Comparison of ENCODE assay signal across 6 worm cellular contexts in the genomic region with DNA sequence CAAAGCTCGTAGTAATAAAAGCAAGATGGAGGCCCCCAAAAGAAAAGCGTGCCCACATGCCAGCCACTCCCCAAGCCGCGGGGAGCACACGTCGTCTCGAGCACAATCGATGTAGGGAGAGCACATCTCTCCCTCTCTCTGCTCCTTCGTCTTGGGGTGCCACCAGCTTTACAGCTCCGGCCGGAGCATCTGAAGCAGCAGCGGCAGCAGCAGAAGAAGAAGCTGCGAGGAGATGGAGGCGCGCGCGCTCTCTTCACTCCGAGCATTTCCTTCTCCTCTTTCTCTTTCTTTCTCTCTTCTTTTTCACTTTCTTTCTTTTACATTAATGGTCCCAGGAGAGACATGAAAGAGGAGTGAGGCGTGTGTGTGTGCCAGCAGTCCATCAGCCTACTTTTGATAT.
A peak's percentile ranks its signal among the peaks of the same experiment; 100 is the strongest.
TF ChIP-seq lines count a peak whose summit lies in the region.

No protein-coding gene starts in this region.

TF ChIP-seq in whole organism, L1 larva, 84 proteins besides CTCF, POLR2A, EP300 and RAD21 (continued from another document and continues in another):
- TF ChIP-seq hlh-17 (GFP tag; optimal IDR thresholded peaks at IDR 0.05; lab: Kevin White, UChicago; ENCODE audit: borderline replicate concordance) (no peak), nhr-237 (tag; optimal IDR thresholded peaks at IDR 0.05; lab: Kevin White, UChicago) (no peak), Y116A8C.19 (tag; optimal IDR thresholded peaks at IDR 0.05; lab: Kevin White, UChicago; ENCODE audit: borderline replicate concordance) (no peak), nhr-19 (GFP tag; conservative IDR thresholded peaks at IDR 0.05; lab: Robert Waterston, UW) (peak; percentile 44), nhr-20 (tag; optimal IDR thresholded peaks at IDR 0.05; lab: Kevin White, UChicago) (no peak), ceh-8 (GFP tag; optimal IDR thresholded peaks at IDR 0.05; lab: Kevin White, UChicago) (peak; percentile 66), ama-1 (optimal IDR thresholded peaks at IDR 0.05; lab: Kevin White, UChicago) (no peak), xbp-1 (tag; optimal IDR thresholded peaks at IDR 0.05; lab: Kevin White, UChicago) (peak; percentile 21), sup-37 (GFP tag; optimal IDR thresholded peaks at IDR 0.05; lab: Kevin White, UChicago) (no peak), hpl-2 (GFP tag; optimal IDR thresholded peaks at IDR 0.05; lab: Kevin White, UChicago) (no peak), mef-2 (tag; optimal IDR thresholded peaks at IDR 0.05; lab: Kevin White, UChicago) (peak; percentile 24), ces-1 (GFP tag; optimal IDR thresholded peaks at IDR 0.05; lab: Kevin White, UChicago) (no peak), dsc-1 (tag; optimal IDR thresholded peaks at IDR 0.05; lab: Kevin White, UChicago) (peak; percentile 73), lir-3 (tag; optimal IDR thresholded peaks at IDR 0.05; lab: Kevin White, UChicago; ENCODE audit: poor library complexity) (no peak), ztf-11 (tag; optimal IDR thresholded peaks at IDR 0.05; lab: Kevin White, UChicago) (peak in 1 of 2 experiments; percentile 17), efl-3 (GFP tag; optimal IDR thresholded peaks at IDR 0.05; lab: Kevin White, UChicago) (no peak), nhr-84 (tag; optimal IDR thresholded peaks at IDR 0.05; lab: Kevin White, UChicago) (no peak), egl-13 (tag; optimal IDR thresholded peaks at IDR 0.05; lab: Kevin White, UChicago) (peak; percentile 36), zip-4 (GFP tag; optimal IDR thresholded peaks at IDR 0.05; lab: Kevin White, UChicago) (no peak), nhr-85 (tag; lab: Kevin White, UChicago) (no peak), sox-4 (tag; optimal IDR thresholded peaks at IDR 0.05; lab: Kevin White, UChicago) (no peak)

TF ChIP-seq in whole organism, L2 larva, 48 proteins besides CTCF, POLR2A, EP300 and RAD21 (continued from another document):
- TF ChIP-seq lsy-2 (tag; optimal IDR thresholded peaks at IDR 0.05; lab: Kevin White, UChicago) (peak; percentile 9 to 56), C34F6.9 (tag; optimal IDR thresholded peaks at IDR 0.05; lab: Kevin White, UChicago) (peak; percentile 67), nhr-11 (tag; optimal IDR thresholded peaks at IDR 0.05; lab: Kevin White, UChicago) (no peak), ztf-1 (GFP tag; conservative IDR thresholded peaks at IDR 0.05; lab: Robert Waterston, UW) (no peak), sem-4 (tag; optimal IDR thresholded peaks at IDR 0.05; lab: Kevin White, UChicago) (peak; percentile 6), dmd-4 (tag; optimal IDR thresholded peaks at IDR 0.05; lab: Kevin White, UChicago) (no peak), egl-27 (tag; optimal IDR thresholded peaks at IDR 0.05; lab: Kevin White, UChicago) (no peak), nhr-12 (tag; optimal IDR thresholded peaks at IDR 0.05; lab: Kevin White, UChicago) (no peak), lin-39 (tag; optimal IDR thresholded peaks at IDR 0.05; lab: Kevin White, UChicago) (no peak), snpc-4 (tag; optimal IDR thresholded peaks at IDR 0.05; lab: Kevin White, UChicago) (peak; percentile 31), sma-9 (GFP tag; optimal IDR thresholded peaks at IDR 0.05; lab: Kevin White, UChicago) (peak; percentile 38), sma-9 (tag; optimal IDR thresholded peaks at IDR 0.05; lab: Kevin White, UChicago) (no peak), lin-11 (tag; optimal IDR thresholded peaks at IDR 0.05; lab: Kevin White, UChicago) (peak; percentile 11), blmp-1 (tag; optimal IDR thresholded peaks at IDR 0.05; lab: Kevin White, UChicago; ENCODE audit: insufficient read depth) (no peak), peb-1 (tag; optimal IDR thresholded peaks at IDR 0.05; lab: Kevin White, UChicago) (no peak), nhr-21 (tag; optimal IDR thresholded peaks at IDR 0.05; lab: Kevin White, UChicago) (no peak), mdl-1 (tag; optimal IDR thresholded peaks at IDR 0.05; lab: Kevin White, UChicago) (peak in 1 of 2 experiments; percentile 62), alr-1 (tag; optimal IDR thresholded peaks at IDR 0.05; lab: Kevin White, UChicago) (no peak), ceh-82 (tag; optimal IDR thresholded peaks at IDR 0.05; lab: Kevin White, UChicago) (no peak), F13H6.1 (tag; optimal IDR thresholded peaks at IDR 0.05; lab: Kevin White, UChicago) (peak; percentile 78), unc-39 (tag; optimal IDR thresholded peaks at IDR 0.05; lab: Kevin White, UChicago) (no peak), nhr-23 (tag; optimal IDR thresholded peaks at IDR 0.05; lab: Kevin White, UChicago) (no peak)

TF ChIP-seq in whole organism, L3 larva, 47 proteins besides CTCF, POLR2A, EP300 and RAD21 (continued from another document):
- TF ChIP-seq lsy-12 (tag; optimal IDR thresholded peaks at IDR 0.05; lab: Kevin White, UChicago), result peak; percentile 6
- TF ChIP-seq ztf-4 (tag; optimal IDR thresholded peaks at IDR 0.05; lab: Kevin White, UChicago), result no peak
- no peak for TF ChIP-seq ceh-28 (tag; optimal IDR thresholded peaks at IDR 0.05; lab: Kevin White, UChicago)
- TF ChIP-seq skn-1 (tag; optimal IDR thresholded peaks at IDR 0.05; lab: Kevin White, UChicago), result no peak
- TF ChIP-seq unc-62 (GFP tag; optimal IDR thresholded peaks at IDR 0.05; lab: Kevin White, UChicago), result no peak
- TF ChIP-seq daf-12 (tag; optimal IDR thresholded peaks at IDR 0.05; lab: Kevin White, UChicago), result no peak
- peak; percentile 93 for TF ChIP-seq lin-39 (tag; optimal IDR thresholded peaks at IDR 0.05; lab: Kevin White, UChicago)
- TF ChIP-seq ceh-9 (tag; optimal IDR thresholded peaks at IDR 0.05; lab: Kevin White, UChicago), result no peak
- peak; percentile 67 for TF ChIP-seq tbx-2 (tag; optimal IDR thresholded peaks at IDR 0.05; lab: Kevin White, UChicago)
- no peak for TF ChIP-seq pha-4 (tag; optimal IDR thresholded peaks at IDR 0.05; lab: Kevin White, UChicago)
- peak; percentile 39 for TF ChIP-seq mdl-1 (tag; optimal IDR thresholded peaks at IDR 0.05; lab: Kevin White, UChicago)
- no peak for TF ChIP-seq egl-27 (tag; optimal IDR thresholded peaks at IDR 0.05; lab: Kevin White, UChicago)
- TF ChIP-seq elt-3 (tag; optimal IDR thresholded peaks at IDR 0.05; lab: Kevin White, UChicago), result no peak
- TF ChIP-seq ama-1 (optimal IDR thresholded peaks at IDR 0.05; lab: Kevin White, UChicago), result no peak
- no peak for TF ChIP-seq ceh-82 (tag; optimal IDR thresholded peaks at IDR 0.05; lab: Kevin White, UChicago)
- no peak for TF ChIP-seq jun-1 (tag; optimal IDR thresholded peaks at IDR 0.05; lab: Kevin White, UChicago)
- TF ChIP-seq nhr-237 (tag; optimal IDR thresholded peaks at IDR 0.05; lab: Kevin White, UChicago), result no peak
- no peak for TF ChIP-seq nhr-25 (tag; optimal IDR thresholded peaks at IDR 0.05; lab: Kevin White, UChicago)

TF ChIP-seq in whole organism, L4 larva, 104 proteins besides CTCF, POLR2A, EP300 and RAD21 (continued from another document and continues in another):
- TF ChIP-seq lir-3 (tag; optimal IDR thresholded peaks at IDR 0.05; lab: Kevin White, UChicago), result no peak
- TF ChIP-seq Y75B8A.6 (GFP tag; IDR thresholded peaks at IDR 0.05; lab: Robert Waterston, UW), result no peak
- peak; percentile 85 for TF ChIP-seq hmg-1.1 (GFP tag; IDR thresholded peaks at IDR 0.05; lab: Robert Waterston, UW)
- peak in 1 of 2 experiments; percentile 38 for TF ChIP-seq hif-1 (tag; optimal IDR thresholded peaks at IDR 0.05; lab: Kevin White, UChicago)
- peak; percentile 23 for TF ChIP-seq nhr-11 (tag; optimal IDR thresholded peaks at IDR 0.05; lab: Kevin White, UChicago)
- TF ChIP-seq mep-1 (tag; optimal IDR thresholded peaks at IDR 0.05; lab: Kevin White, UChicago), result peak; percentile 73
- no peak for TF ChIP-seq mdt-29 (GFP tag; IDR thresholded peaks at IDR 0.05; lab: Robert Waterston, UW)
- TF ChIP-seq rbr-2 (tag; optimal IDR thresholded peaks at IDR 0.05; lab: Kevin White, UChicago), result peak; percentile 83
- TF ChIP-seq nhr-6 (tag; optimal IDR thresholded peaks at IDR 0.05; lab: Kevin White, UChicago), result no peak
- no peak for TF ChIP-seq nhr-102 (tag; optimal IDR thresholded peaks at IDR 0.05; lab: Kevin White, UChicago)
- TF ChIP-seq pqm-1 (tag; optimal IDR thresholded peaks at IDR 0.05; lab: Kevin White, UChicago), result no peak
- peak; percentile 29 to 40 for TF ChIP-seq lsy-2 (tag; optimal IDR thresholded peaks at IDR 0.05; lab: Kevin White, UChicago)
- TF ChIP-seq zfp-3 (GFP tag; conservative IDR thresholded peaks at IDR 0.05; lab: Robert Waterston, UW), result no peak
- TF ChIP-seq F37D6.2 (tag; optimal IDR thresholded peaks at IDR 0.05; lab: Kevin White, UChicago), result peak; percentile 72
- TF ChIP-seq nhr-48 (tag; optimal IDR thresholded peaks at IDR 0.05; lab: Kevin White, UChicago), result peak; percentile 9
- no peak for TF ChIP-seq daf-12 (tag; optimal IDR thresholded peaks at IDR 0.05; lab: Kevin White, UChicago)
- TF ChIP-seq lin-38 (GFP tag; IDR thresholded peaks at IDR 0.05; lab: Robert Waterston, UW), result 0 out of 2 replicates have a peak, but pooled peaks have one; percentile 9
- no peak for TF ChIP-seq nhr-25 (tag; optimal IDR thresholded peaks at IDR 0.05; lab: Kevin White, UChicago; ENCODE audit: borderline replicate concordance, insufficient read depth)
- peak; percentile 79 for TF ChIP-seq ctbp-1 (GFP tag; IDR thresholded peaks at IDR 0.05; lab: Robert Waterston, UW)
- 0 out of 2 replicates have a peak, but pooled peaks have one; percentile 36 for TF ChIP-seq dmd-9 (GFP tag; IDR thresholded peaks at IDR 0.05; lab: Robert Waterston, UW)
- no peak for TF ChIP-seq zip-2 (tag; optimal IDR thresholded peaks at IDR 0.05; lab: Kevin White, UChicago)
- TF ChIP-seq hlh-30 (tag; optimal IDR thresholded peaks at IDR 0.05; lab: Kevin White, UChicago; ENCODE audit: insufficient read depth), result peak; percentile 69
- no peak for TF ChIP-seq Y105C5A.15 (GFP tag; IDR thresholded peaks at IDR 0.05; lab: Robert Waterston, UW)
- TF ChIP-seq set-16 (GFP tag; IDR thresholded peaks at IDR 0.05; lab: Robert Waterston, UW), result peak; percentile 99

TF ChIP-seq in whole organism, late embryonic, 69 proteins besides CTCF, POLR2A, EP300 and RAD21 (continued from another document):
- TF ChIP-seq hlh-8 (tag; optimal IDR thresholded peaks at IDR 0.05; lab: Kevin White, UChicago), result peak; percentile 71
- peak; percentile 58 for TF ChIP-seq unc-55 (GFP tag; optimal IDR thresholded peaks at IDR 0.05; lab: Kevin White, UChicago)
- peak; percentile 93 for TF ChIP-seq lim-6 (tag; optimal IDR thresholded peaks at IDR 0.05; lab: Kevin White, UChicago)
- TF ChIP-seq hlh-6 (tag; optimal IDR thresholded peaks at IDR 0.05; lab: Kevin White, UChicago), result no peak
- TF ChIP-seq elt-4 (tag; optimal IDR thresholded peaks at IDR 0.05; lab: Kevin White, UChicago), result no peak
- TF ChIP-seq syd-9 (tag; optimal IDR thresholded peaks at IDR 0.05; lab: Kevin White, UChicago), result peak; percentile 55
- no peak for TF ChIP-seq ttx-3 (tag; optimal IDR thresholded peaks at IDR 0.05; lab: Kevin White, UChicago)
- TF ChIP-seq ama-1 (optimal IDR thresholded peaks at IDR 0.05; lab: Kevin White, UChicago), result no peak
- peak; percentile 61 for TF ChIP-seq tbx-2 (tag; optimal IDR thresholded peaks at IDR 0.05; lab: Kevin White, UChicago)
- TF ChIP-seq ceh-31 (tag; optimal IDR thresholded peaks at IDR 0.05; lab: Kevin White, UChicago), result peak; percentile 77
- peak; percentile 48 for TF ChIP-seq ceh-14 (tag; optimal IDR thresholded peaks at IDR 0.05; lab: Kevin White, UChicago)
- peak; percentile 6 for TF ChIP-seq ceh-19 (GFP tag; optimal IDR thresholded peaks at IDR 0.05; lab: Kevin White, UChicago)
- peak; percentile 84 for TF ChIP-seq unc-42 (tag; optimal IDR thresholded peaks at IDR 0.05; lab: Kevin White, UChicago)
- peak; percentile 74 for TF ChIP-seq rnt-1 (tag; optimal IDR thresholded peaks at IDR 0.05; lab: Kevin White, UChicago)
- TF ChIP-seq pag-3 (tag; optimal IDR thresholded peaks at IDR 0.05; lab: Kevin White, UChicago; ENCODE audit: borderline replicate concordance), result no peak
- no peak for TF ChIP-seq mec-3 (tag; optimal IDR thresholded peaks at IDR 0.05; lab: Kevin White, UChicago; ENCODE audit: borderline replicate concordance)
- TF ChIP-seq sdc-2 (tag; optimal IDR thresholded peaks at IDR 0.05; lab: Kevin White, UChicago), result peak; percentile 60
- TF ChIP-seq nfya-1 (tag; optimal IDR thresholded peaks at IDR 0.05; lab: Kevin White, UChicago), result peak; percentile 79
- TF ChIP-seq ceh-48 (tag; optimal IDR thresholded peaks at IDR 0.05; lab: Kevin White, UChicago), result peak; percentile 30

TF ChIP-seq in whole organism, young adult, 124 proteins besides CTCF, POLR2A, EP300 and RAD21 (continued from another document):
- TF ChIP-seq let-526 (GFP tag; IDR thresholded peaks at IDR 0.05; lab: Robert Waterston, UW), result no peak
- TF ChIP-seq F55B11.4 (tag; optimal IDR thresholded peaks at IDR 0.05; lab: Kevin White, UChicago; ENCODE audit: borderline replicate concordance, insufficient read depth), result no peak
- peak; percentile 3 for TF ChIP-seq atf-7 (tag; optimal IDR thresholded peaks at IDR 0.05; lab: Kevin White, UChicago)
- no peak for TF ChIP-seq snpc-1.3 (tag; optimal IDR thresholded peaks at IDR 0.05; lab: Kevin White, UChicago; ENCODE audit: insufficient read depth)
- TF ChIP-seq hlh-26 (GFP tag; conservative IDR thresholded peaks at IDR 0.05; lab: Robert Waterston, UW), result no peak
- no peak for TF ChIP-seq lin-26 (GFP tag; IDR thresholded peaks at IDR 0.05; lab: Robert Waterston, UW)
- no peak for TF ChIP-seq rcor-1 (GFP tag; IDR thresholded peaks at IDR 0.05; lab: Robert Waterston, UW)
- no peak for TF ChIP-seq zim-3 (tag; optimal IDR thresholded peaks at IDR 0.05; lab: Kevin White, UChicago)
- TF ChIP-seq ztf-26 (tag; optimal IDR thresholded peaks at IDR 0.05; lab: Kevin White, UChicago), result no peak
- TF ChIP-seq Y67H2A.10 (GFP tag; conservative IDR thresholded peaks at IDR 0.05; lab: Robert Waterston, UW), result no peak
- no peak for TF ChIP-seq cebp-1 (GFP tag; IDR thresholded peaks at IDR 0.05; lab: Robert Waterston, UW)
- peak; percentile 46 for TF ChIP-seq cebp-1 (tag; optimal IDR thresholded peaks at IDR 0.05; lab: Kevin White, UChicago)
- TF ChIP-seq K11D2.4 (GFP tag; IDR thresholded peaks at IDR 0.05; lab: Robert Waterston, UW), result peak; percentile 50; the same call in 1 of the 2 replicates
- no peak for TF ChIP-seq F57A8.1 (GFP tag; optimal IDR thresholded peaks at IDR 0.05; lab: Kevin White, UChicago)
- no peak for TF ChIP-seq B0261.1 (tag; optimal IDR thresholded peaks at IDR 0.05; lab: Kevin White, UChicago)
- no peak for TF ChIP-seq C17E4.6 (GFP tag; IDR thresholded peaks at IDR 0.05; lab: Robert Waterston, UW)
- no peak for TF ChIP-seq hrde-1 (tag; optimal IDR thresholded peaks at IDR 0.05; lab: Kevin White, UChicago; ENCODE audit: borderline replicate concordance)
- no peak for TF ChIP-seq tbp1 (GFP tag; optimal IDR thresholded peaks at IDR 0.05; lab: Kevin White, UChicago)
- TF ChIP-seq F52B5.7 (tag; optimal IDR thresholded peaks at IDR 0.05; lab: Kevin White, UChicago), result no peak
- TF ChIP-seq cebp-2 (GFP tag; IDR thresholded peaks at IDR 0.05; lab: Robert Waterston, UW), result no peak
- no peak for TF ChIP-seq nhr-27 (tag; optimal IDR thresholded peaks at IDR 0.05; lab: Kevin White, UChicago)
- TF ChIP-seq F10E7.11 (tag; optimal IDR thresholded peaks at IDR 0.05; lab: Kevin White, UChicago), result peak; percentile 28
- TF ChIP-seq egrh-3 (GFP tag; IDR thresholded peaks at IDR 0.05; lab: Robert Waterston, UW), result peak; percentile 92
- no peak for TF ChIP-seq ceh-91 (GFP tag; IDR thresholded peaks at IDR 0.05; lab: Robert Waterston, UW)
- TF ChIP-seq ztf-25 (GFP tag; IDR thresholded peaks at IDR 0.05; lab: Robert Waterston, UW), result no peak
- TF ChIP-seq madf-8 (GFP tag; conservative IDR thresholded peaks at IDR 0.05; lab: Robert Waterston, UW), result no peak
- no peak for TF ChIP-seq hsf-1 (GFP tag; IDR thresholded peaks at IDR 0.05; lab: Robert Waterston, UW)
- no peak for TF ChIP-seq Y95B8A.8 (GFP tag; IDR thresholded peaks at IDR 0.05; lab: Robert Waterston, UW)
- no peak for TF ChIP-seq ztf-18 (tag; optimal IDR thresholded peaks at IDR 0.05; lab: Kevin White, UChicago)
- TF ChIP-seq let-607 (tag; optimal IDR thresholded peaks at IDR 0.05; lab: Kevin White, UChicago), result no peak
